Fruit fly (Drosophila melanogaster) whole organism, prepupa: ENCODE results near the gene AstC.

Experiments used
- CG10631 ChIP-seq: fragments of 200-800 bp; sonication (Bioruptor generic); optimal IDR thresholded peaks from 2 replicates; lab custom pipeline; 2016; ENCODE audit warnings: missing biosample characterization, missing genetic modification characterization
- CG10669 ChIP-seq: fragments of 200-800 bp; sonication (Bioruptor generic); optimal IDR thresholded peaks from 3 replicates; lab custom pipeline; 2018; ENCODE audit warnings: missing biosample characterization, mild to moderate bottlenecking, missing genetic modification characterization, moderate library complexity
- CG11294 ChIP-seq: fragments of 200-800 bp; sonication (Bioruptor generic); IDR thresholded peaks from 2 replicates; pipeline ENCODE4 v1.3.6; 2022; ENCODE audit warnings: missing biosample characterization, missing genetic modification characterization
- CG11762 ChIP-seq: fragments of 200-800 bp; sonication (Bioruptor generic); optimal IDR thresholded peaks from 3 replicates; lab custom pipeline; 2016; ENCODE audit warnings: missing biosample characterization, missing genetic modification characterization; ENCODE audit not compliant: insufficient read depth
- CG15336 ChIP-seq: fragments of 200-800 bp; sonication (Bioruptor generic); IDR thresholded peaks from 2 replicates; pipeline ENCODE4 v1.3.6; 2022; ENCODE audit warnings: missing biosample characterization, missing genetic modification characterization
- CG1621 ChIP-seq: fragments of 200-800 bp; sonication (Bioruptor generic); optimal IDR thresholded peaks from 3 replicates; lab custom pipeline; 2018; ENCODE audit warnings: missing biosample characterization, mild to moderate bottlenecking, missing genetic modification characterization
- CG3032 ChIP-seq: fragments of 200-800 bp; optimal IDR thresholded peaks from 2 replicates; lab custom pipeline; 2019; ENCODE audit warnings: missing biosample characterization, mild to moderate bottlenecking, missing genetic modification characterization, moderate library complexity
- CG31627 ChIP-seq: fragments of 200-800 bp; sonication (Bioruptor generic); optimal IDR thresholded peaks from 3 replicates; lab custom pipeline; 2016; ENCODE audit warnings: missing biosample characterization, missing genetic modification characterization
- CG34406 ChIP-seq: fragments of 200-800 bp; sonication (Bioruptor generic); optimal IDR thresholded peaks from 3 replicates; lab custom pipeline; 2016; ENCODE audit warnings: missing biosample characterization, missing genetic modification characterization
- CG6163 ChIP-seq: fragments of 200-800 bp; sonication (Bioruptor generic); IDR thresholded peaks from 3 replicates; pipeline ENCODE4 v1.3.6; 2022; ENCODE audit warnings: missing biosample characterization, missing genetic modification characterization
- CG6276 ChIP-seq: fragments of 200-800 bp; sonication (Bioruptor generic); optimal IDR thresholded peaks from 2 replicates; lab custom pipeline; 2017; ENCODE audit warnings: missing biosample characterization, mild to moderate bottlenecking, missing genetic modification characterization
- CG6792 ChIP-seq: fragments of 200-800 bp; sonication (Bioruptor generic); optimal IDR thresholded peaks from 3 replicates; lab custom pipeline; 2016; ENCODE audit warnings: missing biosample characterization, missing genetic modification characterization
- CG6808 ChIP-seq: fragments of 200-800 bp; sonication (Bioruptor generic); optimal IDR thresholded peaks from 3 replicates; lab custom pipeline; 2017; ENCODE audit warnings: missing biosample characterization, missing genetic modification characterization, mild to moderate bottlenecking, moderate library complexity, missing genetic modification reagents
- CG6854 ChIP-seq: fragments of 200-800 bp; sonication (Bioruptor generic); optimal IDR thresholded peaks from 2 replicates; lab custom pipeline; 2017; ENCODE audit warnings: missing biosample characterization, mild to moderate bottlenecking, missing genetic modification characterization
- CG7368 ChIP-seq: fragments of 200-800 bp; sonication (Bioruptor generic); optimal IDR thresholded peaks from 3 replicates; lab custom pipeline; 2016; ENCODE audit warnings: missing biosample characterization, missing genetic modification characterization
- CG8119 ChIP-seq: fragments of 200-800 bp; sonication (Bioruptor generic); IDR thresholded peaks from 3 replicates; pipeline ENCODE4 v1.3.6; 2022; ENCODE audit warnings: missing biosample characterization, missing genetic modification characterization
- CG8319 ChIP-seq: fragments of 200-800 bp; sonication (Bioruptor generic); optimal IDR thresholded peaks from 3 replicates; lab custom pipeline; 2016; ENCODE audit warnings: missing biosample characterization, missing genetic modification characterization
- CG8632 ChIP-seq: fragments of 200-800 bp; sonication (Bioruptor generic); optimal IDR thresholded peaks from 3 replicates; lab custom pipeline; 2016; ENCODE audit warnings: missing biosample characterization, missing genetic modification characterization
- CG9139 ChIP-seq: fragments of 200-800 bp; sonication (Bioruptor generic); optimal IDR thresholded peaks from 3 replicates; lab custom pipeline; 2017; ENCODE audit warnings: missing biosample characterization, mild to moderate bottlenecking, missing genetic modification characterization
- Eip75B ChIP-seq: fragments of 200-800 bp; sonication (Bioruptor generic); optimal IDR thresholded peaks from 3 replicates; lab custom pipeline; 2016; ENCODE audit warnings: missing biosample characterization, missing genetic modification characterization
- Eip78C ChIP-seq: fragments of 200-800 bp; sonication (Bioruptor generic); peaks from one replicate; lab custom pipeline; 2016; ENCODE audit warnings: missing biosample characterization, missing genetic modification characterization
- Ets96B ChIP-seq: fragments of 200-800 bp; optimal IDR thresholded peaks from 2 replicates; lab custom pipeline; 2019; ENCODE audit warnings: missing biosample characterization, mild to moderate bottlenecking, missing genetic modification characterization, moderate library complexity
- Hr4 ChIP-seq: fragments of 200-800 bp; sonication (Bioruptor generic); optimal IDR thresholded peaks from 3 replicates; lab custom pipeline; 2016; ENCODE audit warnings: missing biosample characterization, missing genetic modification characterization
- OdsH ChIP-seq: fragments of 200-800 bp; sonication (Bioruptor generic); optimal IDR thresholded peaks from 3 replicates; lab custom pipeline; 2016; ENCODE audit warnings: missing biosample characterization, missing genetic modification characterization
- Sox102F ChIP-seq: fragments of 200-800 bp; sonication (Bioruptor generic); optimal IDR thresholded peaks from 2 replicates; lab custom pipeline; 2016; ENCODE audit warnings: missing biosample characterization, mild to moderate bottlenecking, missing genetic modification characterization
- Sox14 ChIP-seq: fragments of 200-800 bp; sonication (Bioruptor generic); optimal IDR thresholded peaks from 3 replicates; lab custom pipeline; 2016; ENCODE audit warnings: missing biosample characterization, missing genetic modification characterization
- Sox15 ChIP-seq: fragments of 200-800 bp; sonication (Bioruptor generic); optimal IDR thresholded peaks from 3 replicates; lab custom pipeline; 2016; ENCODE audit warnings: missing biosample characterization, missing genetic modification characterization
- achi ChIP-seq: fragments of 200-800 bp; sonication (Bioruptor generic); optimal IDR thresholded peaks from 3 replicates; lab custom pipeline; 2016; ENCODE audit warnings: missing biosample characterization, missing genetic modification characterization
- acj6 ChIP-seq: fragments of 200-800 bp; sonication (Bioruptor generic); optimal IDR thresholded peaks from 3 replicates; lab custom pipeline; 2016; ENCODE audit warnings: missing biosample characterization, missing genetic modification characterization
- cyc ChIP-seq: fragments of 200-800 bp; sonication (Bioruptor generic); optimal IDR thresholded peaks from 3 replicates; lab custom pipeline; 2016; ENCODE audit warnings: missing biosample characterization, missing genetic modification characterization
- dac ChIP-seq: fragments of 200-800 bp; sonication (Bioruptor generic); optimal IDR thresholded peaks from 2 replicates; lab custom pipeline; 2017; ENCODE audit warnings: missing biosample characterization, mild to moderate bottlenecking, missing genetic modification characterization
- dsx ChIP-seq: fragments of 200-800 bp; optimal IDR thresholded peaks from 3 replicates; lab custom pipeline; 2019; ENCODE audit warnings: missing biosample characterization, mild to moderate bottlenecking, missing genetic modification characterization, moderate library complexity; ENCODE audit not compliant: poor library complexity, severe bottlenecking
- eg ChIP-seq: fragments of 200-800 bp; sonication (Bioruptor generic); IDR thresholded peaks from 3 replicates; pipeline ENCODE4 v1.3.6; 2022; ENCODE audit warnings: missing biosample characterization, missing genetic modification characterization
- esn ChIP-seq: fragments of 200-800 bp; sonication (Bioruptor generic); optimal IDR thresholded peaks from 2 replicates; lab custom pipeline; 2016; ENCODE audit warnings: missing biosample characterization, mild to moderate bottlenecking, missing genetic modification characterization, moderate library complexity
- fd85E ChIP-seq: fragments of 200-800 bp; sonication (Bioruptor generic); optimal IDR thresholded peaks from 3 replicates; lab custom pipeline; 2016; ENCODE audit warnings: missing biosample characterization, missing genetic modification characterization
- fkh ChIP-seq: fragments of 200-800 bp; sonication (Bioruptor generic); optimal IDR thresholded peaks from 3 replicates; lab custom pipeline; 2017; ENCODE audit warnings: missing biosample characterization, mild to moderate bottlenecking, missing genetic modification characterization, moderate library complexity
- lz ChIP-seq: fragments of 200-800 bp; sonication (Bioruptor generic); optimal IDR thresholded peaks from 3 replicates; lab custom pipeline; 2016; ENCODE audit warnings: missing biosample characterization, missing genetic modification characterization
- net ChIP-seq: fragments of 200-800 bp; sonication (Bioruptor generic); optimal IDR thresholded peaks from 3 replicates; lab custom pipeline; 2016; ENCODE audit warnings: missing biosample characterization, missing genetic modification characterization
- pdm3 ChIP-seq: fragments of 200-800 bp; sonication (Bioruptor generic); optimal IDR thresholded peaks from 3 replicates; lab custom pipeline; 2016; ENCODE audit warnings: missing biosample characterization, missing genetic modification characterization
- salr ChIP-seq, 2 experiments: fragments of 200-800 bp; sonication (Bioruptor generic); optimal IDR thresholded peaks; 3 replicates each; lab custom pipeline; 2016 to 2018; ENCODE audit warnings: missing biosample characterization in 2 of 2, missing genetic modification characterization in 2 of 2, mild to moderate bottlenecking in 1 of 2
- ss ChIP-seq, 2 experiments: fragments of 200-800 bp; sonication (Bioruptor generic); optimal IDR thresholded peaks; 2 replicates in 1 of 2; 3 replicates in 1 of 2; lab custom pipeline; 2017 to 2018; ENCODE audit warnings: mild to moderate bottlenecking in 2 of 2, missing biosample characterization in 2 of 2, missing genetic modification characterization in 2 of 2, moderate library complexity in 1 of 2
- svp ChIP-seq: fragments of 200-800 bp; sonication (Bioruptor generic); peaks from one replicate; lab custom pipeline; 2016; ENCODE audit warnings: missing biosample characterization, missing genetic modification characterization
- topi ChIP-seq: fragments of 200-800 bp; sonication (Bioruptor generic); optimal IDR thresholded peaks from 3 replicates; lab custom pipeline; 2016; ENCODE audit warnings: missing biosample characterization, missing genetic modification characterization
- vri ChIP-seq: fragments of 200-800 bp; sonication (Bioruptor generic); optimal IDR thresholded peaks from 3 replicates; lab custom pipeline; 2016; ENCODE audit warnings: missing biosample characterization, mild to moderate bottlenecking, missing genetic modification characterization

Gene AstC

dm6 chr2L:11066887-11067459 lies 14.2 kb downstream of the AstC start, which contains the start of gene Samuel (continued):
- TF ChIP-seq CG10631 (GFP tag; lab: Kevin White, UChicago) (peak; percentile 20), dsx (GFP tag; lab: Kevin White, UChicago) (peak; percentile 57), net (GFP tag; lab: Kevin White, UChicago) (peak; percentile 60), Hr4 (peak; percentile 11), CG6808 (GFP tag; lab: Kevin White, UChicago) (peak; percentile 59), lz (GFP tag; lab: Kevin White, UChicago) (peak; percentile 39), OdsH (GFP tag; lab: Kevin White, UChicago) (peak; percentile 42), CG11294 (GFP tag; lab: Robert Waterston, UW) (no peak), CG3032 (tag; lab: Kevin White, UChicago) (peak; percentile 29), vri (GFP tag; lab: Kevin White, UChicago) (peak; percentile 74), CG1621 (tag; lab: Kevin White, UChicago) (peak; percentile 22), CG6792 (GFP tag; lab: Kevin White, UChicago) (peak; percentile 36), CG34406 (GFP tag; lab: Kevin White, UChicago) (peak; percentile 41), CG15336 (GFP tag; lab: Robert Waterston, UW) (peak; percentile 65), CG6276 (GFP tag; lab: Kevin White, UChicago) (peak; percentile 62), CG31627 (GFP tag; lab: Kevin White, UChicago) (peak; percentile 20), ss (GFP tag; optimal IDR thresholded peaks at IDR 0.05; lab: Kevin White, UChicago) (peak; percentile 59 to 67), svp (GFP tag; lab: Kevin White, UChicago) (peak; percentile 86), fkh (GFP tag; lab: Kevin White, UChicago) (peak; percentile 16), CG8319 (GFP tag; lab: Kevin White, UChicago) (no peak), Sox14 (GFP tag; lab: Kevin White, UChicago) (peak; percentile 32), dac (no peak), achi (GFP tag; lab: Kevin White, UChicago) (peak; percentile 23), topi (GFP tag; lab: Kevin White, UChicago) (peak; percentile 55), acj6 (GFP tag; lab: Kevin White, UChicago) (peak; percentile 11), Eip78C (GFP tag; lab: Kevin White, UChicago) (peak; percentile 78), CG7368 (peak; percentile 28), pdm3 (GFP tag; lab: Kevin White, UChicago) (peak; percentile 49), Sox15 (GFP tag; lab: Kevin White, UChicago) (no peak)

DNA sequence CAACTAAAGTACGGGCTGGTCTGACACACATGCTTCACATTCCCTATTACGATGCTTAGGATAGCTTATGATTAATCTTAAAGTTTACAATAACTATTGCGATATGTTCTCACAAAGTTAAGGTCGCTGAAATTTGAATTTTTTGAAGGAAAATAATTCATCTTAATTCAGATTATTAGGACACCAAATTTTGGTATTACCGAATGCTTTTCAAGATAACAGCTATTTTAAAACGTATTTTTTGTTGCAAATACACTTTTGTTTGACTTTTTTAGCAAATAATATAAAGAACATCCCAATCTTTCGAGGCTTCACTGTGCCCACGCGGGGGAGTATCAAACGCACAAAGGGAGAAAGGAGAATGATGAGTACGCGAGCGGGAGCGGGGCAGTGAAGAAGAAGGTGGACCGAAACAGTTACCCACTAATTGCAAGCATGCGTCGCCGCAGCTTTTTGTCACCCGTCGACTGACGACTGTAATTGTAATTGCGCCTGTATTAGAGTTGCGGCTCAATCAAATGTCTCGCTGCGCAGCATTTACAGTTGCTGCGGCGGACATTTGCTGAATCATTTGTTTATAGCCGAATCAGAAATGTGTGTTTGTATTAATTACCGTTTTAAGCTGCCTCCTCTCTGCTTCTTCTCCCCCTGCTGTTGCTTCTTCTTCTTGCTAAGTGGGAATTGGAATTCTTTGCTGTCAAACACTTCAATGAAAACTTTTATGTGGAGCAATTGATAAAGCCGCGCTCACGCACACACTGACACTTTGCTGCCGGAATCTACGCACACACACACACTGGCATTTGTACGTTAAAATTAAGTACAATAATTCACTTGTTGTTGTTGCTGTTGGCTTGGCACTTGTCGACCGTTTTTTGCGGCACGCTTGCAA lies 15.0 kb downstream of the AstC start:
- TF ChIP-seq CG11762, result peak; percentile 44
- TF ChIP-seq dsx (GFP tag; lab: Kevin White, UChicago), result no peak
- peak; percentile 46 for TF ChIP-seq Ets96B (tag; lab: Kevin White, UChicago)
- no peak for TF ChIP-seq CG10631 (GFP tag; lab: Kevin White, UChicago)
- TF ChIP-seq Hr4, result peak; percentile 77
- no peak for TF ChIP-seq CG6808 (GFP tag; lab: Kevin White, UChicago)
- TF ChIP-seq eg (GFP tag; lab: Robert Waterston, UW), result peak; percentile 72
- TF ChIP-seq CG31627 (GFP tag; lab: Kevin White, UChicago), result peak; percentile 81
- TF ChIP-seq fkh (GFP tag; lab: Kevin White, UChicago), result no peak
- TF ChIP-seq CG34406 (GFP tag; lab: Kevin White, UChicago), result peak; percentile 60
- TF ChIP-seq CG3032 (tag; lab: Kevin White, UChicago), result peak; percentile 33
- TF ChIP-seq Eip75B (GFP tag; lab: Kevin White, UChicago), result peak; percentile 48
- TF ChIP-seq CG6854 (GFP tag; lab: Kevin White, UChicago), result no peak
- TF ChIP-seq achi (GFP tag; lab: Kevin White, UChicago), result peak; percentile 60
- no peak for TF ChIP-seq fd85E (GFP tag; lab: Kevin White, UChicago)
- peak; percentile 65 for TF ChIP-seq esn
- peak; percentile 49 for TF ChIP-seq Sox102F (GFP tag; lab: Kevin White, UChicago)
- TF ChIP-seq salr (GFP tag; optimal IDR thresholded peaks at IDR 0.05; lab: Kevin White, UChicago), result peak in 1 of 2 experiments; percentile 26
- TF ChIP-seq CG7368, result peak; percentile 16
- peak; percentile 69 for TF ChIP-seq acj6 (GFP tag; lab: Kevin White, UChicago)
- peak; percentile 24 for TF ChIP-seq CG6276 (GFP tag; lab: Kevin White, UChicago)
- no peak for TF ChIP-seq CG9139 (GFP tag; lab: Kevin White, UChicago)
- TF ChIP-seq CG10669 (GFP tag; lab: Kevin White, UChicago), result peak; percentile 54
- TF ChIP-seq CG8119 (GFP tag; lab: Robert Waterston, UW), result peak; percentile 68
- TF ChIP-seq CG6163 (GFP tag; lab: Robert Waterston, UW), result 0 out of 3 replicates have a peak, but pooled peaks have one; percentile 31
- peak; percentile 25 for TF ChIP-seq CG8632 (GFP tag; lab: Kevin White, UChicago)
- peak; percentile 66 for TF ChIP-seq cyc
- TF ChIP-seq CG8319 (GFP tag; lab: Kevin White, UChicago), result peak; percentile 42
- peak; percentile 42 for TF ChIP-seq dac
- no peak for TF ChIP-seq CG1621 (tag; lab: Kevin White, UChicago)
